Worm (Caenorhabditis elegans) whole organism, mixed stage, embryonic: ENCODE data around the gene Y17G9A.2.

Experiments used
- ham-2 ChIP-seq: fragments of 200-800 bp; sonication (Bioruptor generic); optimal IDR thresholded peaks from 2 replicates; lab custom pipeline; 2018; ENCODE audit warnings: mild to moderate bottlenecking, missing genetic modification characterization, missing compliant biosample characterization
- nhr-76 ChIP-seq: sonication (generic microtip); optimal IDR thresholded peaks from 2 replicates; lab custom pipeline; 2017; ENCODE audit warnings: missing biosample characterization, missing genetic modification characterization
- unc-39 ChIP-seq: fragments of 150-350 bp; optimal IDR thresholded peaks from 2 replicates; lab custom pipeline; 2014; ENCODE audit warnings: missing biosample characterization, missing genetic modification characterization

- no peak for TF ChIP-seq unc-39
- no peak for TF ChIP-seq nhr-76 (tag; lab: Kevin White, UChicago)
- no peak for TF ChIP-seq ham-2 (GFP tag; lab: Kevin White, UChicago)
Observed at ce11 chrIV:4877102-4877501, 21.0 kb upstream of the Y17G9A.2 start, which contains the start of gene str-170.
